Fruit fly (Drosophila melanogaster): Measurements from ENCODE around the gene eIF4EHP.

eIF4EHP gene

dm6 chr3R:24151924-24152809 is 43.4 kb upstream of the eIF4EHP start, which contains the start of the genes p38a and CG6178 (continued):
- peak; percentile 90 for TF ChIP-seq Oaz (GFP tag; IDR thresholded peaks at IDR 0.05)
- TF ChIP-seq Adf1 (GFP tag; IDR thresholded peaks at IDR 0.05): peak; percentile 81
- TF ChIP-seq Poxn (GFP tag; IDR thresholded peaks at IDR 0.05): peak; percentile 88
- TF ChIP-seq Neu2 (GFP tag; optimal IDR thresholded peaks at IDR 0.05; ENCODE audit: borderline replicate concordance): no peak
- TF ChIP-seq amos (GFP tag; IDR thresholded peaks at IDR 0.05; ENCODE audit: partially characterized antibody): no peak
- peak; percentile 82 for TF ChIP-seq CG4617 (GFP tag; optimal IDR thresholded peaks at IDR 0.05; ENCODE audit: borderline replicate concordance)
- peak; percentile 54 for TF ChIP-seq CG4360 (GFP tag; IDR thresholded peaks at IDR 0.05)
- peak; percentile 86 for TF ChIP-seq gt (GFP tag; IDR thresholded peaks at IDR 0.05)
- peak; percentile 92 for TF ChIP-seq rib (GFP tag; IDR thresholded peaks at IDR 0.05)
- peak; percentile 99 for TF ChIP-seq CoRest (tag; optimal IDR thresholded peaks at IDR 0.05)
- TF ChIP-seq odd (GFP tag; optimal IDR thresholded peaks at IDR 0.05): peak; percentile 96
- TF ChIP-seq Fer1 (GFP tag; optimal IDR thresholded peaks at IDR 0.05): peak; percentile 97
- peak; percentile 97 for TF ChIP-seq HLH3B (GFP tag; IDR thresholded peaks at IDR 0.05)
- no peak for TF ChIP-seq HLHmδ (GFP tag; optimal IDR thresholded peaks at IDR 0.05)
- TF ChIP-seq Hmr (GFP tag; optimal IDR thresholded peaks at IDR 0.05): peak; percentile 98
- no peak for TF ChIP-seq tup (GFP tag; optimal IDR thresholded peaks at IDR 0.05)
- peak; percentile 94 for TF ChIP-seq CG2889 (GFP tag; IDR thresholded peaks at IDR 0.05)
- TF ChIP-seq Eip74EF (GFP tag; optimal IDR thresholded peaks at IDR 0.05): peak in 1 of 2 experiments; percentile 97
- TF ChIP-seq Xrp1 (GFP tag; IDR thresholded peaks at IDR 0.05): peak; percentile 96
- peak; percentile 98 for TF ChIP-seq phol (tag; optimal IDR thresholded peaks at IDR 0.05)
- peak; percentile 80 for TF ChIP-seq CG13123 (GFP tag; optimal IDR thresholded peaks at IDR 0.05)
- TF ChIP-seq Trl (optimal IDR thresholded peaks at IDR 0.05): no peak
- peak; percentile 15 for TF ChIP-seq Trl (GFP tag; optimal IDR thresholded peaks at IDR 0.05)
- TF ChIP-seq CG3407 (GFP tag; optimal IDR thresholded peaks at IDR 0.05): peak; percentile 90
- peak; percentile 63; the same call in 1 of the 2 replicates for TF ChIP-seq aop (GFP tag; IDR thresholded peaks at IDR 0.05)
- peak; percentile 98 for TF ChIP-seq Rfx (GFP tag; IDR thresholded peaks at IDR 0.05)
- peak; percentile 79 for TF ChIP-seq CG2116 (GFP tag; optimal IDR thresholded peaks at IDR 0.05)
- no peak for TF ChIP-seq sna (GFP tag; IDR thresholded peaks at IDR 0.05; ENCODE audit: partially characterized antibody)
- TF ChIP-seq Hmx (GFP tag; optimal IDR thresholded peaks at IDR 0.05): no peak
- TF ChIP-seq E2f2 (GFP tag; IDR thresholded peaks at IDR 0.05): peak; percentile 82
- peak; percentile 89 for TF ChIP-seq Vsx1 (GFP tag; optimal IDR thresholded peaks at IDR 0.05)
- TF ChIP-seq da (GFP tag; optimal IDR thresholded peaks at IDR 0.05): no peak
- peak; percentile 81 for TF ChIP-seq CG17568 (GFP tag; optimal IDR thresholded peaks at IDR 0.05)
- TF ChIP-seq so (GFP tag; IDR thresholded peaks at IDR 0.05): peak; percentile 96
- peak; percentile 89 for TF ChIP-seq Doc2 (GFP tag; IDR thresholded peaks at IDR 0.05)
- peak; percentile 98 for TF ChIP-seq slbo (GFP tag; IDR thresholded peaks at IDR 0.05)
- peak; percentile 95 for TF ChIP-seq ttk (GFP tag; IDR thresholded peaks at IDR 0.05)
- TF ChIP-seq CG10462 (GFP tag; optimal IDR thresholded peaks at IDR 0.05): peak; percentile 82
- peak; percentile 95 for TF ChIP-seq CG30431 (GFP tag; optimal IDR thresholded peaks at IDR 0.05)
- TF ChIP-seq bbx (GFP tag; IDR thresholded peaks at IDR 0.05; ENCODE audit: partially characterized antibody): no peak; the same call in 1 of the 2 replicates
- no peak; the same call in 1 of the 2 replicates for TF ChIP-seq Gsc (GFP tag; IDR thresholded peaks at IDR 0.05)
- TF ChIP-seq CG17361 (GFP tag; IDR thresholded peaks at IDR 0.05): peak; percentile 100
- TF ChIP-seq luna (GFP tag; optimal IDR thresholded peaks at IDR 0.05): no peak
- TF ChIP-seq btn (GFP tag; optimal IDR thresholded peaks at IDR 0.05): no peak
- TF ChIP-seq Taf1 (GFP tag; IDR thresholded peaks at IDR 0.05): peak; percentile 88
- peak; percentile 36 for TF ChIP-seq CG8944 (GFP tag; optimal IDR thresholded peaks at IDR 0.05)
- TF ChIP-seq NK7.1 (GFP tag; optimal IDR thresholded peaks at IDR 0.05): no peak
- TF ChIP-seq hbn (GFP tag; IDR thresholded peaks at IDR 0.05; ENCODE audit: partially characterized antibody): no peak
- no peak for TF ChIP-seq lov (optimal IDR thresholded peaks at IDR 0.05)
- peak; percentile 81; the same call in 2 of the 3 replicates for TF ChIP-seq lov (GFP tag; IDR thresholded peaks at IDR 0.05)
